Fruit fly (Drosophila melanogaster): ENCODE measurements around the gene Pfdn4.
A peak's percentile ranks its signal among the peaks of the same experiment; 100 is the strongest.

Gene Pfdn4

dm6 chr3L:5365880-5366507 is 1.8 kb downstream of the Pfdn4 start, which contains the start of the genes Uev1A and Membrin (continued):
- TF ChIP-seq CG33213 (GFP tag; optimal IDR thresholded peaks at IDR 0.05) = peak; percentile 15
- no peak for TF ChIP-seq CG1602 (GFP tag; optimal IDR thresholded peaks at IDR 0.05)
- no peak for TF ChIP-seq zf30C (GFP tag; optimal IDR thresholded peaks at IDR 0.05)
- no peak for TF ChIP-seq CG32767 (GFP tag; IDR thresholded peaks at IDR 0.05)
- no peak for TF ChIP-seq unpg (GFP tag; optimal IDR thresholded peaks at IDR 0.05)
- peak; percentile 48 for TF ChIP-seq CG12659 (GFP tag; optimal IDR thresholded peaks at IDR 0.05)
- TF ChIP-seq CHES-1-like (GFP tag; optimal IDR thresholded peaks at IDR 0.05) = peak; percentile 51
- peak; percentile 77 for TF ChIP-seq CG10267 (tag; optimal IDR thresholded peaks at IDR 0.05)
- no peak for TF ChIP-seq maf-S (GFP tag; optimal IDR thresholded peaks at IDR 0.05)
- TF ChIP-seq stwl (tag; optimal IDR thresholded peaks at IDR 0.05) = peak; percentile 92
- no peak for TF ChIP-seq CG5953 (GFP tag; IDR thresholded peaks at IDR 0.05)
- TF ChIP-seq ind (GFP tag; optimal IDR thresholded peaks at IDR 0.05) = no peak
- TF ChIP-seq Chrac-16 (GFP tag; optimal IDR thresholded peaks at IDR 0.05) = peak; percentile 6
- no peak for TF ChIP-seq usp (GFP tag; optimal IDR thresholded peaks at IDR 0.05)
- peak; percentile 41 for TF ChIP-seq CG12391 (tag; optimal IDR thresholded peaks at IDR 0.05)
- peak; percentile 11 for TF ChIP-seq CG10654 (GFP tag; optimal IDR thresholded peaks at IDR 0.05)
- TF ChIP-seq CG16813 (GFP tag; IDR thresholded peaks at IDR 0.05; ENCODE audit: partially characterized antibody) = peak; percentile 41; the same call in 1 of the 3 replicates
- TF ChIP-seq gem (tag; optimal IDR thresholded peaks at IDR 0.05) = peak; percentile 17
- peak; percentile 37 for TF ChIP-seq CG15479 (GFP tag; optimal IDR thresholded peaks at IDR 0.05)
- TF ChIP-seq CG30020 (tag; optimal IDR thresholded peaks at IDR 0.05) = peak; percentile 12
- TF ChIP-seq CG9609 (GFP tag; optimal IDR thresholded peaks at IDR 0.05) = no peak
- TF ChIP-seq tgo (GFP tag; IDR thresholded peaks at IDR 0.05) = no peak
- TF ChIP-seq Myb (GFP tag; optimal IDR thresholded peaks at IDR 0.05) = peak; percentile 27
- TF ChIP-seq chif (GFP tag; optimal IDR thresholded peaks at IDR 0.05) = no peak
- TF ChIP-seq CG17186 (GFP tag; optimal IDR thresholded peaks at IDR 0.05) = peak; percentile 37
- TF ChIP-seq unc-4 (GFP tag; IDR thresholded peaks at IDR 0.05; ENCODE audit: partially characterized antibody) = 0 out of 2 replicates have a peak, but pooled peaks have one; percentile 19
- no peak for TF ChIP-seq CG7963 (GFP tag; IDR thresholded peaks at IDR 0.05; ENCODE audit: partially characterized antibody)
- peak; percentile 22 for TF ChIP-seq Dp (GFP tag; optimal IDR thresholded peaks at IDR 0.05)
- no peak for TF ChIP-seq CG9876 (GFP tag; optimal IDR thresholded peaks at IDR 0.05)
- TF ChIP-seq CG18619 (GFP tag; optimal IDR thresholded peaks at IDR 0.05) = no peak
- peak; percentile 68 for TF ChIP-seq Med (GFP tag)
- TF ChIP-seq dmrt11E (tag; optimal IDR thresholded peaks at IDR 0.05) = peak; percentile 11
- TF ChIP-seq schlank (tag; optimal IDR thresholded peaks at IDR 0.05) = no peak
- no peak for TF ChIP-seq dimm (GFP tag; IDR thresholded peaks at IDR 0.05)
- TF ChIP-seq sens (GFP tag) = peak; percentile 84
- peak; percentile 47 for TF ChIP-seq cg (GFP tag; optimal IDR thresholded peaks at IDR 0.05)
- peak; percentile 4 to 80 for TF ChIP-seq crp (GFP tag; optimal IDR thresholded peaks at IDR 0.05)
- peak; percentile 23 for TF ChIP-seq dm (GFP tag; optimal IDR thresholded peaks at IDR 0.05)
- TF ChIP-seq gt (GFP tag; IDR thresholded peaks at IDR 0.05) = no peak
- TF ChIP-seq MBD-R2 (GFP tag; IDR thresholded peaks at IDR 0.05) = peak; percentile 50
- peak; percentile 55 for TF ChIP-seq nmo (GFP tag; optimal IDR thresholded peaks at IDR 0.05)
- TF ChIP-seq lilli (GFP tag; optimal IDR thresholded peaks at IDR 0.05) = no peak
- no peak for TF ChIP-seq pros (GFP tag; optimal IDR thresholded peaks at IDR 0.05)
- peak; percentile 77 for TF ChIP-seq Ets65A (GFP tag)
- TF ChIP-seq jing (GFP tag; optimal IDR thresholded peaks at IDR 0.05) = no peak
- no peak for TF ChIP-seq zen2 (GFP tag; IDR thresholded peaks at IDR 0.05; ENCODE audit: partially characterized antibody)
- no peak for TF ChIP-seq NfI (GFP tag; optimal IDR thresholded peaks at IDR 0.05)
- TF ChIP-seq Hmx (GFP tag; optimal IDR thresholded peaks at IDR 0.05) = no peak
- no peak for TF ChIP-seq H15 (GFP tag; IDR thresholded peaks at IDR 0.05)
- no peak for TF ChIP-seq Taf1 (GFP tag; IDR thresholded peaks at IDR 0.05)
